Worm (Caenorhabditis elegans): ENCODE measurements around the gene bath-13.
"Not testable (repeated sequence)": the region's sequence is repeated elsewhere in the genome, so short reads cannot be mapped to it uniquely, and the experiment has no call there.

Gene bath-13

ce11 chrII:2534459-2534858 lies 12.6 kb upstream of the bath-13 start, which contains the start of gene K02F6.5:
TSS of gene K02F6.5 (plus strand) at chrII:2534759.
- TF ChIP-seq lin-11, R02D3.7, alr-1 (tag; optimal IDR thresholded peaks at IDR 0.05): not testable (repeated sequence)

- TF ChIP-seq ztf-1 (GFP tag; conservative IDR thresholded peaks at IDR 0.05) (no peak), nhr-77 (tag; optimal IDR thresholded peaks at IDR 0.05) (no peak), unc-39 (tag; optimal IDR thresholded peaks at IDR 0.05) (no peak)
Observed at ce11 chrII:2530496-2530895, 8.6 kb upstream of the bath-13 start, which contains the start of gene K02F6.6. TSS of gene K02F6.6 (plus strand) at chrII:2530796.

ce11 chrII:2526887-2527286 lies 5.0 kb upstream of the bath-13 start:
- no peak for TF ChIP-seq skn-1 (tag; optimal IDR thresholded peaks at IDR 0.05)
- TF ChIP-seq elt-3 (tag; optimal IDR thresholded peaks at IDR 0.05), result no peak
- TF ChIP-seq gmeb-1 (tag; optimal IDR thresholded peaks at IDR 0.05), result no peak
- no peak for TF ChIP-seq zag-1 (tag; optimal IDR thresholded peaks at IDR 0.05)
- no peak for TF ChIP-seq lin-11 (tag; optimal IDR thresholded peaks at IDR 0.05)
- no peak for TF ChIP-seq mab-5 (tag; optimal IDR thresholded peaks at IDR 0.05)
- no peak for TF ChIP-seq fos-1 (tag; optimal IDR thresholded peaks at IDR 0.05)

ce11 chrII:2525652-2526051 lies 3.8 kb upstream of the bath-13 start:
- TF ChIP-seq nhr-6 (tag; optimal IDR thresholded peaks at IDR 0.05), result no peak
- TF ChIP-seq ceh-16 (tag; optimal IDR thresholded peaks at IDR 0.05), result no peak
- TF ChIP-seq ztf-11 (tag; optimal IDR thresholded peaks at IDR 0.05), result no peak
- no peak for TF ChIP-seq nhr-129 (tag; optimal IDR thresholded peaks at IDR 0.05)
- no peak for TF ChIP-seq lin-11 (tag; optimal IDR thresholded peaks at IDR 0.05)
- no peak for TF ChIP-seq mdl-1 (tag; optimal IDR thresholded peaks at IDR 0.05)
- no peak for TF ChIP-seq lin-39 (tag; optimal IDR thresholded peaks at IDR 0.05)

- TF ChIP-seq alr-1 (tag; optimal IDR thresholded peaks at IDR 0.05), result no peak
Observed at ce11 chrII:2518487-2518886, 3.4 kb downstream of the bath-13 start.

ce11 chrII:2504431-2504928 lies 17.4 kb downstream of the bath-13 start, which contains the start of gene gbas-1:
TSS of gene gbas-1 (plus strand) at chrII:2504878.
- TF ChIP-seq C34F6.9 (tag; optimal IDR thresholded peaks at IDR 0.05) (peak; percentile 52), nhr-11 (tag; optimal IDR thresholded peaks at IDR 0.05) (no peak), lin-11 (tag; optimal IDR thresholded peaks at IDR 0.05) (no peak), lsy-2 (tag; optimal IDR thresholded peaks at IDR 0.05) (peak; percentile 2 to 66), sma-9 (GFP tag; optimal IDR thresholded peaks at IDR 0.05) (no peak), sma-9 (tag; optimal IDR thresholded peaks at IDR 0.05) (no peak), elt-3 (tag; optimal IDR thresholded peaks at IDR 0.05) (no peak), ceh-16 (tag; optimal IDR thresholded peaks at IDR 0.05) (no peak), R02D3.7 (tag; optimal IDR thresholded peaks at IDR 0.05) (no peak), alr-1 (tag; optimal IDR thresholded peaks at IDR 0.05) (no peak), aly-2 (tag; optimal IDR thresholded peaks at IDR 0.05) (no peak), Y55F3AM.14 (GFP tag; optimal IDR thresholded peaks at IDR 0.05) (no peak), nhr-77 (tag; optimal IDR thresholded peaks at IDR 0.05) (no peak), snpc-4 (tag; optimal IDR thresholded peaks at IDR 0.05) (no peak), blmp-1 (tag; optimal IDR thresholded peaks at IDR 0.05; ENCODE audit: insufficient read depth) (no peak), unc-55 (GFP tag; optimal IDR thresholded peaks at IDR 0.05) (peak; percentile 58), dmd-4 (tag; optimal IDR thresholded peaks at IDR 0.05) (no peak), ama-1 (optimal IDR thresholded peaks at IDR 0.05) (no peak), nhr-25 (tag; optimal IDR thresholded peaks at IDR 0.05) (no peak), ZK546.5 (tag; optimal IDR thresholded peaks at IDR 0.05) (no peak), gmeb-1 (tag; optimal IDR thresholded peaks at IDR 0.05) (peak; percentile 89), nhr-23 (tag; optimal IDR thresholded peaks at IDR 0.05) (no peak), nhr-6 (tag; optimal IDR thresholded peaks at IDR 0.05) (no peak), mdl-1 (tag; optimal IDR thresholded peaks at IDR 0.05) (no peak), fos-1 (tag; optimal IDR thresholded peaks at IDR 0.05) (no peak), nhr-10 (tag; optimal IDR thresholded peaks at IDR 0.05) (no peak), sem-4 (tag; optimal IDR thresholded peaks at IDR 0.05) (no peak), nhr-12 (tag; optimal IDR thresholded peaks at IDR 0.05) (no peak), elt-1 (tag; optimal IDR thresholded peaks at IDR 0.05) (no peak), lin-13 (GFP tag; optimal IDR thresholded peaks at IDR 0.05) (peak; percentile 31), mab-5 (tag; optimal IDR thresholded peaks at IDR 0.05) (no peak)
